Fruit fly (Drosophila melanogaster) whole organism, embryonic: Measurements from ENCODE around the gene Spn85F.

ENCODE experiments used
- Bdp1 ChIP-seq: fragments of 200-800 bp; sonication (Bioruptor generic); optimal IDR thresholded peaks from 3 replicates; lab custom pipeline; 2016; ENCODE audit warnings: missing biosample characterization, missing genetic modification characterization
- CG10267 ChIP-seq: fragments of 200-800 bp; sonication (Bioruptor generic); optimal IDR thresholded peaks from 2 replicates; lab custom pipeline; 2018; ENCODE audit warnings: missing biosample characterization, mild to moderate bottlenecking, missing genetic modification characterization, moderate library complexity
- CG10321 ChIP-seq: fragments of 200-800 bp; sonication (Bioruptor generic); IDR thresholded peaks from 2 replicates; pipeline ENCODE4 v1.3.6; 2022; ENCODE audit warnings: missing biosample characterization, missing genetic modification characterization
- CG10979 ChIP-seq: fragments of 200-800 bp; sonication (Bioruptor generic); optimal IDR thresholded peaks from 2 replicates; lab custom pipeline; 2018; ENCODE audit warnings: missing biosample characterization, mild to moderate bottlenecking, missing genetic modification characterization, moderate library complexity
- CG11398 ChIP-seq: fragments of 200-800 bp; sonication (Bioruptor generic); optimal IDR thresholded peaks from 2 replicates; lab custom pipeline; 2016; ENCODE audit warnings: missing biosample characterization, missing genetic modification characterization
- CG11560 ChIP-seq: fragments of 200-800 bp; sonication (Bioruptor generic); IDR thresholded peaks from 3 replicates; pipeline ENCODE4 v1.3.6; 2022; ENCODE audit warnings: missing biosample characterization, missing genetic modification characterization
- CG12659 ChIP-seq: fragments of 200-800 bp; sonication (Bioruptor generic); optimal IDR thresholded peaks from 3 replicates; lab custom pipeline; 2017; ENCODE audit warnings: mild to moderate bottlenecking, missing biosample characterization, missing genetic modification reagents, missing genetic modification characterization
- CG12942 ChIP-seq: fragments of 200-800 bp; sonication (Bioruptor generic); optimal IDR thresholded peaks from 3 replicates; lab custom pipeline; 2016; ENCODE audit warnings: missing biosample characterization, missing genetic modification characterization
- CG15696 ChIP-seq: fragments of 200-800 bp; sonication (Bioruptor generic); optimal IDR thresholded peaks from 2 replicates; lab custom pipeline; 2019; ENCODE audit warnings: missing biosample characterization, mild to moderate bottlenecking, missing genetic modification characterization, moderate library complexity
- CG1603 ChIP-seq: fragments of 200-800 bp; sonication (Bioruptor generic); optimal IDR thresholded peaks from 2 replicates; lab custom pipeline; 2019; ENCODE audit warnings: missing biosample characterization, mild to moderate bottlenecking, missing genetic modification characterization, moderate library complexity
- CG17328 ChIP-seq: fragments of 200-800 bp; sonication (Bioruptor generic); IDR thresholded peaks from 2 replicates; pipeline ENCODE4 v1.3.6; 2022; ENCODE audit warnings: missing biosample characterization, missing genetic modification characterization
- CG17359 ChIP-seq: fragments of 200-800 bp; sonication (Bioruptor generic); optimal IDR thresholded peaks from 3 replicates; lab custom pipeline; 2018; ENCODE audit warnings: missing biosample characterization, mild to moderate bottlenecking, missing genetic modification characterization, moderate library complexity
- CG17385 ChIP-seq: fragments of 200-800 bp; sonication (Bioruptor generic); optimal IDR thresholded peaks from 3 replicates; lab custom pipeline; 2018; ENCODE audit warnings: missing biosample characterization, mild to moderate bottlenecking, missing genetic modification characterization
- CG17612 ChIP-seq: fragments of 200-800 bp; sonication (Bioruptor generic); IDR thresholded peaks from 2 replicates; pipeline ENCODE4 v1.3.6; 2022; ENCODE audit warnings: missing biosample characterization, missing genetic modification characterization
- CG17802 ChIP-seq: fragments of 200-800 bp; sonication (Bioruptor generic); optimal IDR thresholded peaks from 2 replicates; lab custom pipeline; 2018; ENCODE audit warnings: missing biosample characterization, mild to moderate bottlenecking, missing genetic modification characterization, moderate library complexity
- CG18619 ChIP-seq: fragments of 200-800 bp; sonication (Bioruptor generic); optimal IDR thresholded peaks from 3 replicates; lab custom pipeline; 2017; ENCODE audit warnings: missing biosample characterization, mild to moderate bottlenecking, missing genetic modification characterization
- CG2875 ChIP-seq: fragments of 200-800 bp; sonication (Bioruptor generic); optimal IDR thresholded peaks from 2 replicates; lab custom pipeline; 2017; ENCODE audit warnings: missing biosample characterization, mild to moderate bottlenecking, missing genetic modification characterization, missing genetic modification reagents
- CG3281 ChIP-seq: fragments of 200-800 bp; sonication (Bioruptor generic); optimal IDR thresholded peaks from 3 replicates; lab custom pipeline; 2017; ENCODE audit warnings: missing biosample characterization, mild to moderate bottlenecking, missing genetic modification characterization
- CG33213 ChIP-seq: fragments of 200-800 bp; sonication (Bioruptor generic); optimal IDR thresholded peaks from 3 replicates; lab custom pipeline; 2016; ENCODE audit warnings: missing biosample characterization, missing genetic modification characterization
- CG43689 ChIP-seq: fragments of 200-800 bp; sonication (Bioruptor generic); IDR thresholded peaks from 2 replicates; pipeline ENCODE4 v1.3.6; 2022; ENCODE audit warnings: missing biosample characterization, missing genetic modification characterization
- CG6654 ChIP-seq: fragments of 200-800 bp; sonication (Bioruptor generic); optimal IDR thresholded peaks from 2 replicates; lab custom pipeline; 2017; ENCODE audit warnings: missing biosample characterization, mild to moderate bottlenecking, missing genetic modification characterization
- CG6791 ChIP-seq: fragments of 200-800 bp; sonication (Bioruptor generic); IDR thresholded peaks from 3 replicates; pipeline ENCODE4 v1.3.6; 2022; ENCODE audit warnings: missing biosample characterization, missing genetic modification characterization; ENCODE audit not compliant: partially characterized antibody
- CG8089 ChIP-seq: fragments of 200-800 bp; sonication (Bioruptor generic); optimal IDR thresholded peaks from 3 replicates; lab custom pipeline; 2016; ENCODE audit warnings: missing biosample characterization, missing genetic modification characterization
- CG9215 ChIP-seq: fragments of 200-800 bp; sonication (Bioruptor generic); IDR thresholded peaks from 2 replicates; pipeline ENCODE4 v1.3.6; 2022; ENCODE audit warnings: missing biosample characterization, missing genetic modification characterization
- Camta ChIP-seq: fragments of 200-800 bp; sonication (Bioruptor generic); optimal IDR thresholded peaks from 2 replicates; lab custom pipeline; 2016; ENCODE audit warnings: missing biosample characterization, missing genetic modification characterization
- CoRest ChIP-seq: fragments of 200-800 bp; sonication (Bioruptor generic); optimal IDR thresholded peaks from 3 replicates; lab custom pipeline; 2018; ENCODE audit warnings: missing biosample characterization, mild to moderate bottlenecking, missing genetic modification characterization, moderate library complexity
- Dp ChIP-seq: fragments of 200-800 bp; sonication (Bioruptor generic); optimal IDR thresholded peaks from 2 replicates; lab custom pipeline; 2018; ENCODE audit warnings: missing biosample characterization, mild to moderate bottlenecking, missing genetic modification characterization, moderate library complexity
- Ets65A ChIP-seq: fragments of 200-800 bp; sonication (Bioruptor generic); peaks from one replicate; lab custom pipeline; 2016; ENCODE audit warnings: missing biosample characterization, missing genetic modification characterization
- HLH4C ChIP-seq: fragments of 200-800 bp; sonication (Bioruptor generic); IDR thresholded peaks from 3 replicates; pipeline ENCODE4 v1.3.6; 2022; ENCODE audit warnings: missing biosample characterization, missing genetic modification characterization; ENCODE audit not compliant: partially characterized antibody
- HLHmδ ChIP-seq: fragments of 200-800 bp; sonication (Bioruptor generic); optimal IDR thresholded peaks from 2 replicates; lab custom pipeline; 2018; ENCODE audit warnings: missing biosample characterization, mild to moderate bottlenecking, missing genetic modification characterization, moderate library complexity
- Hr39 ChIP-seq: fragments of >200 bp; optimal IDR thresholded peaks from 2 replicates; lab custom pipeline; 2017
- Kr ChIP-seq: fragments of 200-800 bp; sonication (Bioruptor generic); optimal IDR thresholded peaks from 2 replicates; lab custom pipeline; 2017; ENCODE audit warnings: missing biosample characterization, mild to moderate bottlenecking, missing genetic modification characterization
- Mrtf ChIP-seq: fragments of 200-800 bp; sonication (Bioruptor generic); IDR thresholded peaks from 3 replicates; pipeline ENCODE4 v1.3.6; 2022; ENCODE audit warnings: missing biosample characterization, missing genetic modification characterization
- Rfx ChIP-seq: fragments of 200-800 bp; sonication (Bioruptor generic); IDR thresholded peaks from 2 replicates; pipeline ENCODE4 v1.3.6; 2022; ENCODE audit warnings: missing biosample characterization, missing genetic modification characterization
- Sox100B ChIP-seq: fragments of 200-800 bp; sonication (Bioruptor generic); optimal IDR thresholded peaks from 3 replicates; lab custom pipeline; 2018; ENCODE audit warnings: missing biosample characterization, mild to moderate bottlenecking, missing genetic modification characterization
- ac ChIP-seq: fragments of 200-800 bp; sonication (Bioruptor generic); optimal IDR thresholded peaks from 3 replicates; lab custom pipeline; 2017; ENCODE audit warnings: missing biosample characterization, mild to moderate bottlenecking, missing genetic modification characterization
- al ChIP-seq: fragments of 200-800 bp; sonication (Bioruptor generic); IDR thresholded peaks from 2 replicates; pipeline ENCODE4 v1.3.6; 2022; ENCODE audit warnings: missing biosample characterization, missing genetic modification characterization
- aop ChIP-seq: fragments of 200-800 bp; sonication (Bioruptor generic); IDR thresholded peaks from 2 replicates; pipeline ENCODE4 v1.3.6; 2022; ENCODE audit warnings: missing biosample characterization, missing genetic modification characterization
- cas ChIP-seq: fragments of 200-800 bp; sonication (Bioruptor generic); IDR thresholded peaks from 2 replicates; pipeline ENCODE4 v1.3.6; 2022; ENCODE audit warnings: missing biosample characterization, missing genetic modification characterization
- caup ChIP-seq: fragments of 200-800 bp; sonication (Bioruptor generic); optimal IDR thresholded peaks from 3 replicates; lab custom pipeline; 2017; ENCODE audit warnings: missing biosample characterization, mild to moderate bottlenecking, missing genetic modification characterization, moderate library complexity; ENCODE audit not compliant: severe bottlenecking
- danr ChIP-seq: fragments of 200-800 bp; sonication (Bioruptor generic); IDR thresholded peaks from 2 replicates; pipeline ENCODE4 v1.3.6; 2022; ENCODE audit warnings: missing biosample characterization, missing genetic modification characterization
- ewg ChIP-seq: fragments of 200-800 bp; sonication (Bioruptor generic); optimal IDR thresholded peaks from 3 replicates; lab custom pipeline; 2017; ENCODE audit warnings: mild to moderate bottlenecking, missing biosample characterization, missing genetic modification reagents, missing genetic modification characterization
- gro ChIP-seq: fragments of 200-800 bp; sonication (Bioruptor generic); optimal IDR thresholded peaks from 2 replicates; lab custom pipeline; 2016; ENCODE audit warnings: missing biosample characterization, missing genetic modification characterization
- kni ChIP-seq: fragments of 200-800 bp; sonication (Bioruptor generic); optimal IDR thresholded peaks from 3 replicates; lab custom pipeline; 2017; ENCODE audit warnings: mild to moderate bottlenecking, missing biosample characterization, missing genetic modification reagents, missing genetic modification characterization
- lab ChIP-seq: fragments of 200-800 bp; sonication (Bioruptor generic); optimal IDR thresholded peaks from 3 replicates; lab custom pipeline; 2017; ENCODE audit warnings: missing biosample characterization, missing genetic modification characterization, mild to moderate bottlenecking, moderate library complexity, missing genetic modification reagents
- luna ChIP-seq: fragments of 200-800 bp; sonication (Bioruptor generic); optimal IDR thresholded peaks from 2 replicates; lab custom pipeline; 2016; ENCODE audit warnings: missing biosample characterization, missing genetic modification characterization
- p53 ChIP-seq: fragments of 200-800 bp; sonication (Bioruptor generic); optimal IDR thresholded peaks from 2 replicates; lab custom pipeline; 2016; ENCODE audit warnings: missing biosample characterization, missing genetic modification characterization
- ranshi ChIP-seq: fragments of 200-800 bp; sonication (Bioruptor generic); IDR thresholded peaks from 2 replicates; pipeline ENCODE4 v1.3.6; 2022; ENCODE audit warnings: missing biosample characterization, missing genetic modification characterization
- vvl ChIP-seq: fragments of 200-800 bp; sonication (Bioruptor generic); IDR thresholded peaks from 2 replicates; pipeline ENCODE4 v1.3.6; 2022; ENCODE audit warnings: missing biosample characterization, missing genetic modification characterization

The Spn85F gene

DNA sequence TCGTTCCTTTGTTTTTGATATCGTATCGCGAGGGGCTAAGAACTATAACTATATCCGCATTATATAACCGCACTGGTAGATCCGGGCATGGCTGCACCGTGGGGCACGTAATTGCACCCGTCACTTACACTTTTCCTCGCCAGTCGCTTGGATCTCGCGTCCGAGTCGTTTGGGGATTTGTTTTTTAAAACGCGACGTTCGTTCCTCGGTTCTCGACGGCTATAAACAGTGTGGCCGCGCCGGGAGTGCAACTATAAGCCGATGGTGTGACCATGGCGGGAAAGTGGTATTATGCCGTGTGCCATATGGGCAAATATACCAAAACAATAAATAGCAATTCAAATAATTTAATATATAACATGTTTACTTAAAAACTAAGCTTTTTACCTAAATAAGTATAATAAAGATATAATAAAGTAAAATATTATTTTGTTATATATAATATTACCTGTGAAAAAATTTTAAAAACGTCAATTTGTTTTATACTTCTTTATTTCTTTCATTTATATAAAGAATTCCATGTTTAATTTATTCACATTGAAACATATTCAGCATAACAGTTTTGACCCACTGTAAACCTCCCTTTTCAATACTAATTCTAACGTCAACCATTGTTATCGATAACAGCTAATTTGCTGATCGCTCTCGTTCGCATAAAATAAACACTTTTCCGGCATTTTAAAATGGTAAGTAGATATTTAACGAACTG is 45.9 kb downstream of the Spn85F start, which contains the start of the genes Mical and CG3909 (continued):
- TF ChIP-seq gro (GFP tag; lab: Kevin White, UChicago) (no peak), Sox100B (GFP tag; lab: Kevin White, UChicago) (peak; percentile 83), CG17385 (GFP tag; lab: Kevin White, UChicago) (peak; percentile 76), CG11398 (GFP tag; lab: Kevin White, UChicago) (no peak), CG15696 (peak; percentile 80), caup (GFP tag; lab: Kevin White, UChicago) (peak; percentile 69), ewg (GFP tag; lab: Kevin White, UChicago) (peak; percentile 38), CG17328 (GFP tag; lab: Robert Waterston, UW) (peak; percentile 86), CG2875 (peak; percentile 52), Dp (peak; percentile 34), HLHmδ (peak; percentile 72), CG11560 (peak; percentile 45; the same call in 1 of the 3 replicates), CG17802 (tag; lab: Kevin White, UChicago) (peak; percentile 12), CG12942 (GFP tag; lab: Kevin White, UChicago) (peak; percentile 85), luna (GFP tag; lab: Kevin White, UChicago) (no peak), p53 (no peak), Rfx (peak; percentile 95), CG6654 (GFP tag; lab: Kevin White, UChicago) (no peak), CG18619 (GFP tag; lab: Kevin White, UChicago) (peak; percentile 78), CG43689 (GFP tag; lab: Robert Waterston, UW) (peak; percentile 84), CG33213 (GFP tag; lab: Kevin White, UChicago) (peak; percentile 22), Camta (GFP tag; lab: Kevin White, UChicago) (no peak), CoRest (tag; lab: Kevin White, UChicago) (peak; percentile 93), Hr39 (lab: Kevin White, UChicago) (no peak), HLH4C (GFP tag; lab: Robert Waterston, UW) (peak; percentile 64), CG10321 (GFP tag; lab: Robert Waterston, UW) (peak; percentile 43; the same call in 1 of the 2 replicates), CG17612 (peak; percentile 79), CG1603 (tag; lab: Kevin White, UChicago) (peak; percentile 44), CG3281 (GFP tag; lab: Kevin White, UChicago) (peak; percentile 70), kni (GFP tag; lab: Kevin White, UChicago) (no peak), aop (peak; percentile 43; the same call in 1 of the 2 replicates), CG6791 (GFP tag; lab: Robert Waterston, UW) (0 out of 3 replicates have a peak, but pooled peaks have one; percentile 30), CG17359 (peak; percentile 88), Bdp1 (GFP tag; lab: Kevin White, UChicago) (no peak), ac (GFP tag; lab: Kevin White, UChicago) (no peak), vvl (GFP tag; lab: Robert Waterston, UW) (peak; percentile 97), CG12659 (GFP tag; lab: Kevin White, UChicago) (peak; percentile 93), cas (GFP tag; lab: Robert Waterston, UW) (peak; percentile 83; the same call in 1 of the 2 replicates), CG10979 (tag; lab: Kevin White, UChicago) (peak; percentile 78), lab (peak; percentile 84), ranshi (GFP tag; lab: Robert Waterston, UW) (peak; percentile 91), CG8089 (GFP tag; lab: Kevin White, UChicago) (no peak), danr (GFP tag; lab: Robert Waterston, UW) (0 out of 2 replicates have a peak, but pooled peaks have one; percentile 30), CG10267 (peak; percentile 95), Kr (GFP tag; lab: Kevin White, UChicago) (no peak), CG9215 (GFP tag; lab: Robert Waterston, UW) (peak; percentile 84), Mrtf (peak; percentile 78; the same call in 2 of the 3 replicates), Ets65A (GFP tag; lab: Kevin White, UChicago) (peak; percentile 90), al (GFP tag; lab: Robert Waterston, UW) (peak; percentile 89)
